Worm (Caenorhabditis elegans): ENCODE results near the gene C55C3.8.
A peak's percentile ranks its signal among the peaks of the same experiment; 100 is the strongest.

Gene C55C3.8

ce11 chrIV:5667191-5667590, 23.6 kb upstream of the C55C3.8 start (continued):
- no peak for TF ChIP-seq lin-1 (GFP tag; IDR thresholded peaks at IDR 0.05)
- peak; percentile 43 for TF ChIP-seq nhr-11 (tag; optimal IDR thresholded peaks at IDR 0.05)
- TF ChIP-seq zip-2 (tag; optimal IDR thresholded peaks at IDR 0.05), result no peak
- TF ChIP-seq ceh-32 (tag; optimal IDR thresholded peaks at IDR 0.05; ENCODE audit: poor library complexity), result no peak
- TF ChIP-seq ama-1 (optimal IDR thresholded peaks at IDR 0.05), result no peak
- TF ChIP-seq nhr-42 (GFP tag; IDR thresholded peaks at IDR 0.05), result no peak
- TF ChIP-seq madf-5 (GFP tag; IDR thresholded peaks at IDR 0.05), result 0 out of 4 replicates have a peak, but pooled peaks of 1 of the 2 experiments have one; percentile 16
- no peak for TF ChIP-seq daf-19 (GFP tag; conservative IDR thresholded peaks at IDR 0.05)
- TF ChIP-seq tag-97 (GFP tag; IDR thresholded peaks at IDR 0.05), result no peak
- peak; percentile 16 for TF ChIP-seq nhr-77 (tag; optimal IDR thresholded peaks at IDR 0.05)
- peak; percentile 50 for TF ChIP-seq nhr-28 (tag; optimal IDR thresholded peaks at IDR 0.05)
- TF ChIP-seq lin-13 (GFP tag; optimal IDR thresholded peaks at IDR 0.05), result no peak
- no peak for TF ChIP-seq nhr-76 (tag; optimal IDR thresholded peaks at IDR 0.05)
- TF ChIP-seq set-16 (GFP tag; IDR thresholded peaks at IDR 0.05), result no peak
- no peak for TF ChIP-seq ztf-11 (tag; optimal IDR thresholded peaks at IDR 0.05)
- no peak for TF ChIP-seq F44E2.7 (GFP tag; IDR thresholded peaks at IDR 0.05)
- no peak for TF ChIP-seq R02D3.7 (tag; optimal IDR thresholded peaks at IDR 0.05)
- TF ChIP-seq ceh-44 (GFP tag; IDR thresholded peaks at IDR 0.05), result no peak
- no peak for TF ChIP-seq egl-43 (GFP tag; IDR thresholded peaks at IDR 0.05)
- no peak for TF ChIP-seq nhr-41 (GFP tag; IDR thresholded peaks at IDR 0.05)
- TF ChIP-seq D1046.2 (GFP tag; IDR thresholded peaks at IDR 0.05), result no peak
- TF ChIP-seq rbr-2 (tag; optimal IDR thresholded peaks at IDR 0.05), result peak; percentile 5
- TF ChIP-seq pqm-1 (tag; optimal IDR thresholded peaks at IDR 0.05), result no peak
- no peak for TF ChIP-seq ceh-82 (tag; optimal IDR thresholded peaks at IDR 0.05)
- peak; percentile 11 for TF ChIP-seq dpl-1 (GFP tag; optimal IDR thresholded peaks at IDR 0.05)
- TF ChIP-seq jun-1 (tag; optimal IDR thresholded peaks at IDR 0.05), result no peak
- no peak for TF ChIP-seq Y48G9A.11 (GFP tag; IDR thresholded peaks at IDR 0.05)
- no peak for TF ChIP-seq lin-29 (GFP tag; IDR thresholded peaks at IDR 0.05)
- peak in 1 of 2 experiments; percentile 23 for TF ChIP-seq hif-1 (tag; optimal IDR thresholded peaks at IDR 0.05)
- TF ChIP-seq lin-39 (tag; optimal IDR thresholded peaks at IDR 0.05), result no peak
- no peak for TF ChIP-seq daf-8 (GFP tag; IDR thresholded peaks at IDR 0.05)
- TF ChIP-seq duxl-1 (tag; optimal IDR thresholded peaks at IDR 0.05; ENCODE audit: poor library complexity), result peak; percentile 15
- TF ChIP-seq attf-4 (tag; optimal IDR thresholded peaks at IDR 0.05), result no peak
- no peak for TF ChIP-seq Y105C5A.15 (GFP tag; IDR thresholded peaks at IDR 0.05)

- TF ChIP-seq daf-12 (tag; optimal IDR thresholded peaks at IDR 0.05) (no peak), dve-1 (tag; optimal IDR thresholded peaks at IDR 0.05; ENCODE audit: insufficient read depth) (peak; percentile 40), R02D3.7 (tag; optimal IDR thresholded peaks at IDR 0.05) (no peak), daf-16 (GFP tag; optimal IDR thresholded peaks at IDR 0.05) (no peak), daf-16 (tag; optimal IDR thresholded peaks at IDR 0.05) (peak; percentile 89), set-16 (GFP tag; IDR thresholded peaks at IDR 0.05) (no peak), zfp-2 (tag; optimal IDR thresholded peaks at IDR 0.05) (no peak)
These were observed 21.4 kb upstream of the C55C3.8 start, which contains the start of gene T19E7.6 for ce11 chrIV:5669459-5669858. Gene T19E7.6 (minus strand): TSS chrIV:5669503.

ce11 chrIV:5671325-5671724, 19.5 kb upstream of the C55C3.8 start:
- TF ChIP-seq nhr-237 (tag; optimal IDR thresholded peaks at IDR 0.05) (no peak), ama-1 (optimal IDR thresholded peaks at IDR 0.05) (no peak), dmd-9 (GFP tag; IDR thresholded peaks at IDR 0.05) (no peak), aly-2 (tag; optimal IDR thresholded peaks at IDR 0.05) (no peak), lin-38 (GFP tag; IDR thresholded peaks at IDR 0.05) (no peak), daf-8 (GFP tag; IDR thresholded peaks at IDR 0.05) (no peak), hmg-1.1 (GFP tag; IDR thresholded peaks at IDR 0.05) (no peak), ceh-44 (GFP tag; IDR thresholded peaks at IDR 0.05) (no peak), hlh-11 (tag; optimal IDR thresholded peaks at IDR 0.05) (no peak), ceh-32 (tag; optimal IDR thresholded peaks at IDR 0.05; ENCODE audit: poor library complexity) (no peak), daf-16 (GFP tag; optimal IDR thresholded peaks at IDR 0.05) (no peak), daf-16 (tag; optimal IDR thresholded peaks at IDR 0.05) (no peak), lin-39 (tag; optimal IDR thresholded peaks at IDR 0.05) (no peak)
